Worm (Caenorhabditis elegans) whole organism, L4 larva: ENCODE data around the gene flcn-1.

ENCODE experiments used
- F10B5.3 ChIP-seq: sonication (generic microtip); optimal IDR thresholded peaks from 2 replicates; lab custom pipeline; 2016; ENCODE audit warnings: mild to moderate bottlenecking, missing genetic modification characterization, missing compliant biosample characterization
- F44E2.7 ChIP-seq: fragments of 200-800 bp; sonication (Bioruptor generic); IDR thresholded peaks from 2 replicates; pipeline ENCODE4 v2.1.2; 2022; ENCODE audit warnings: missing genetic modification characterization, missing compliant biosample characterization
- T20F7.1 ChIP-seq: fragments of 200-800 bp; sonication (Bioruptor generic); optimal IDR thresholded peaks from 2 replicates; lab custom pipeline; 2018; ENCODE audit warnings: mild to moderate bottlenecking, missing genetic modification characterization, missing compliant biosample characterization
- Y105C5A.15 ChIP-seq: fragments of 200-800 bp; sonication (Bioruptor generic); IDR thresholded peaks from 2 replicates; pipeline ENCODE4 v1.3.6; 2022; ENCODE audit warnings: missing genetic modification characterization, missing compliant biosample characterization
- Y48G9A.11 ChIP-seq: fragments of 200-800 bp; sonication (Bioruptor generic); IDR thresholded peaks from 2 replicates; pipeline ENCODE4 v1.3.6; 2022; ENCODE audit warnings: missing genetic modification reagents, missing genetic modification characterization, missing compliant biosample characterization
- Y75B8A.6 ChIP-seq: fragments of 200-800 bp; sonication (Bioruptor generic); IDR thresholded peaks from 2 replicates; pipeline ENCODE4 v1.3.6; 2022; ENCODE audit warnings: missing genetic modification reagents, missing genetic modification characterization, missing compliant biosample characterization
- ZK337.2 ChIP-seq: fragments of 200-800 bp; sonication (Bioruptor generic); IDR thresholded peaks from 2 replicates; pipeline ENCODE4 v1.3.6; 2022; ENCODE audit warnings: missing genetic modification reagents, missing genetic modification characterization, missing compliant biosample characterization
- ZK546.5 ChIP-seq, 2 experiments: sonication (generic microtip); optimal IDR thresholded peaks; 2 replicates each; lab custom pipeline; 2017; ENCODE audit warnings: missing biosample characterization in 2 of 2, missing genetic modification characterization in 2 of 2
- aha-1 ChIP-seq: fragments of 150-350 bp; peaks from one replicate; lab custom pipeline; 2014; ENCODE audit warnings: missing biosample characterization, missing genetic modification characterization
- aly-2 ChIP-seq: sonication (generic microtip); optimal IDR thresholded peaks from 2 replicates; lab custom pipeline; 2018; ENCODE audit warnings: missing biosample characterization, missing genetic modification characterization
- arid-1 ChIP-seq: fragments of 200-800 bp; sonication (Bioruptor generic); conservative IDR thresholded peaks from 2 replicates; pipeline ENCODE4 v1.3.6; 2022; ENCODE audit warnings: missing genetic modification reagents, missing genetic modification characterization, missing compliant biosample characterization
- ceh-62 ChIP-seq: sonication (generic microtip); optimal IDR thresholded peaks from 2 replicates; lab custom pipeline; 2017; ENCODE audit warnings: missing biosample characterization, missing genetic modification characterization
- ceh-82 ChIP-seq: sonication (generic microtip); optimal IDR thresholded peaks from 2 replicates; lab custom pipeline; 2017; ENCODE audit warnings: missing biosample characterization, missing genetic modification characterization
- ces-1 ChIP-seq: fragments of 150-350 bp; sonication (generic microtip); optimal IDR thresholded peaks from 4 replicates; lab custom pipeline; 2014; ENCODE audit warnings: missing biosample characterization, missing genetic modification reagents, missing genetic modification characterization
- cey-2 ChIP-seq: sonication (generic microtip); optimal IDR thresholded peaks from 3 replicates; lab custom pipeline; 2017; ENCODE audit warnings: missing genetic modification characterization, mild to moderate bottlenecking, missing compliant biosample characterization, antibody characterized with exemption, borderline replicate concordance; ENCODE audit not compliant: insufficient read depth
- ctbp-1 ChIP-seq: fragments of 200-800 bp; sonication (Bioruptor generic); IDR thresholded peaks from 2 replicates; pipeline ENCODE4 v1.3.6; 2022; ENCODE audit warnings: missing genetic modification reagents, missing genetic modification characterization, missing compliant biosample characterization
- daf-12 ChIP-seq: fragments of 150-350 bp; optimal IDR thresholded peaks from 2 replicates; lab custom pipeline; 2014; ENCODE audit warnings: missing biosample characterization, missing genetic modification reagents, missing genetic modification characterization
- dmd-6 ChIP-seq: fragments of 200-800 bp; sonication (Bioruptor generic); IDR thresholded peaks from 2 replicates; pipeline ENCODE4 v1.3.6; 2022; ENCODE audit warnings: missing genetic modification reagents, missing genetic modification characterization, missing compliant biosample characterization
- dmd-8 ChIP-seq: fragments of 200-800 bp; sonication (Bioruptor generic); IDR thresholded peaks from 2 replicates; pipeline ENCODE4 v1.3.6; 2022; ENCODE audit warnings: missing genetic modification characterization, missing compliant biosample characterization
- dve-1 ChIP-seq: sonication (generic microtip); optimal IDR thresholded peaks from 2 replicates; lab custom pipeline; 2017; ENCODE audit warnings: antibody characterized with exemption, mild to moderate bottlenecking, missing genetic modification characterization, missing compliant biosample characterization; ENCODE audit not compliant: insufficient read depth
- egl-43 ChIP-seq: fragments of 200-800 bp; sonication (Bioruptor generic); IDR thresholded peaks from 2 replicates; pipeline ENCODE4 v1.3.6; 2022; ENCODE audit warnings: missing genetic modification reagents, missing genetic modification characterization, missing compliant biosample characterization
- fkh-10 ChIP-seq: fragments of 150-350 bp; optimal IDR thresholded peaks from 2 replicates; lab custom pipeline; 2014; ENCODE audit warnings: missing biosample characterization, missing genetic modification reagents, missing genetic modification characterization
- fos-1 ChIP-seq: fragments of 150-350 bp; optimal IDR thresholded peaks from 2 replicates; lab custom pipeline; 2014; ENCODE audit warnings: missing biosample characterization, missing genetic modification characterization
- hif-1 ChIP-seq, 2 experiments: sonication (generic microtip); optimal IDR thresholded peaks; 2 replicates each; lab custom pipeline; 2016 to 2017; ENCODE audit warnings: missing compliant biosample characterization in 2 of 2, missing genetic modification characterization in 2 of 2, missing genetic modification reagents in 2 of 2, missing genotype in 2 of 2, mild to moderate bottlenecking in 1 of 2
- hlh-11 ChIP-seq: fragments of 200-800 bp; sonication (Bioruptor generic); optimal IDR thresholded peaks from 2 replicates; lab custom pipeline; 2018; ENCODE audit warnings: mild to moderate bottlenecking, missing genetic modification characterization, missing compliant biosample characterization
- lim-7 ChIP-seq: fragments of 200-800 bp; sonication (Bioruptor generic); IDR thresholded peaks from 2 replicates; pipeline ENCODE4 v1.3.6; 2022; ENCODE audit warnings: missing genetic modification characterization, missing compliant biosample characterization
- lin-13 ChIP-seq: fragments of 150-350 bp; optimal IDR thresholded peaks from 2 replicates; lab custom pipeline; 2014; ENCODE audit warnings: missing biosample characterization, missing genetic modification reagents, missing genetic modification characterization
- lin-15B ChIP-seq: fragments of 150-350 bp; sonication (generic microtip); optimal IDR thresholded peaks from 3 replicates; lab custom pipeline; 2014; ENCODE audit warnings: missing biosample characterization, missing genetic modification characterization
- lin-39 ChIP-seq: fragments of 150-350 bp; optimal IDR thresholded peaks from 2 replicates; lab custom pipeline; 2014; ENCODE audit warnings: missing biosample characterization, missing genetic modification reagents, missing genetic modification characterization
- madf-5 ChIP-seq, 2 experiments: fragments of 200-800 bp; sonication (Bioruptor generic); IDR thresholded peaks; 2 replicates each; pipeline ENCODE4 v1.3.6; 2022; ENCODE audit warnings: missing compliant biosample characterization in 2 of 2, missing genetic modification characterization in 2 of 2
- madf-9 ChIP-seq: fragments of 200-800 bp; sonication (Bioruptor generic); conservative IDR thresholded peaks from 2 replicates; pipeline ENCODE4 v1.3.6; 2022; ENCODE audit warnings: missing genetic modification reagents, missing genetic modification characterization, missing compliant biosample characterization
- mes-2 ChIP-seq: sonication (generic microtip); optimal IDR thresholded peaks from 2 replicates; lab custom pipeline; 2016; ENCODE audit warnings: missing genotype, mild to moderate bottlenecking, missing genetic modification characterization, missing compliant biosample characterization; ENCODE audit not compliant: poor library complexity, severe bottlenecking
- mxl-3 ChIP-seq: fragments of 200-800 bp; sonication (Bioruptor generic); optimal IDR thresholded peaks from 2 replicates; lab custom pipeline; 2018; ENCODE audit warnings: mild to moderate bottlenecking, missing genetic modification characterization, missing compliant biosample characterization
- nhr-102 ChIP-seq: sonication (generic microtip); optimal IDR thresholded peaks from 2 replicates; lab custom pipeline; 2016; ENCODE audit warnings: mild to moderate bottlenecking, missing genetic modification characterization, moderate library complexity, missing compliant biosample characterization
- nhr-11 ChIP-seq: fragments of 150-350 bp; optimal IDR thresholded peaks from 2 replicates; lab custom pipeline; 2014; ENCODE audit warnings: missing biosample characterization, missing genetic modification characterization
- nhr-237 ChIP-seq: sonication (generic microtip); optimal IDR thresholded peaks from 2 replicates; lab custom pipeline; 2017; ENCODE audit warnings: missing biosample characterization, missing genetic modification characterization
- nhr-28 ChIP-seq: fragments of 150-350 bp; optimal IDR thresholded peaks from 2 replicates; lab custom pipeline; 2014; ENCODE audit warnings: missing biosample characterization, missing genetic modification characterization
- nhr-48 ChIP-seq: sonication (generic microtip); optimal IDR thresholded peaks from 2 replicates; lab custom pipeline; 2016; ENCODE audit warnings: mild to moderate bottlenecking, missing genetic modification characterization, missing compliant biosample characterization
- nhr-76 ChIP-seq: fragments of 150-350 bp; optimal IDR thresholded peaks from 2 replicates; lab custom pipeline; 2014; ENCODE audit warnings: missing biosample characterization, missing genetic modification characterization
- nhr-77 ChIP-seq: fragments of 150-350 bp; optimal IDR thresholded peaks from 2 replicates; lab custom pipeline; 2014; ENCODE audit warnings: missing biosample characterization, missing genetic modification characterization
- php-3 ChIP-seq: fragments of 200-800 bp; sonication (Bioruptor generic); IDR thresholded peaks from 2 replicates; pipeline ENCODE4 v1.3.6; 2022; ENCODE audit warnings: missing genetic modification reagents, missing genetic modification characterization, missing compliant biosample characterization
- saeg-2 ChIP-seq: fragments of 200-800 bp; sonication (Bioruptor generic); IDR thresholded peaks from 2 replicates; pipeline ENCODE4 v1.3.6; 2022; ENCODE audit warnings: missing genetic modification reagents, missing genetic modification characterization, missing compliant biosample characterization
- sdz-12 ChIP-seq: fragments of 200-800 bp; sonication (Bioruptor generic); optimal IDR thresholded peaks from 2 replicates; lab custom pipeline; 2018; ENCODE audit warnings: mild to moderate bottlenecking, missing genetic modification characterization, missing compliant biosample characterization
- set-16 ChIP-seq: fragments of 200-800 bp; sonication (Bioruptor generic); IDR thresholded peaks from 2 replicates; pipeline ENCODE4 v1.3.6; 2022; ENCODE audit warnings: missing genetic modification reagents, missing genetic modification characterization, missing compliant biosample characterization
- spr-1 ChIP-seq: sonication (generic microtip); optimal IDR thresholded peaks from 2 replicates; lab custom pipeline; 2016; ENCODE audit warnings: mild to moderate bottlenecking, missing genetic modification characterization, missing compliant biosample characterization
- tag-97 ChIP-seq: fragments of 200-800 bp; sonication (Bioruptor generic); IDR thresholded peaks from 2 replicates; pipeline ENCODE4 v1.3.6; 2022; ENCODE audit warnings: missing genetic modification characterization, missing compliant biosample characterization
- tra-1 ChIP-seq: fragments of 200-800 bp; sonication (Bioruptor generic); IDR thresholded peaks from 2 replicates; pipeline ENCODE4 v1.3.6; 2022; ENCODE audit warnings: missing genetic modification reagents, missing genetic modification characterization, missing compliant biosample characterization
- unc-130 ChIP-seq: sonication (generic microtip); optimal IDR thresholded peaks from 2 replicates; lab custom pipeline; 2016; ENCODE audit warnings: missing genetic modification reagents, missing genetic modification characterization, missing compliant biosample characterization
- zag-1 ChIP-seq: fragments of 150-350 bp; optimal IDR thresholded peaks from 2 replicates; lab custom pipeline; 2014; ENCODE audit warnings: missing biosample characterization, missing genetic modification characterization
- zip-11 ChIP-seq: fragments of 200-800 bp; sonication (Bioruptor generic); IDR thresholded peaks from 2 replicates; pipeline ENCODE4 v1.3.6; 2022; ENCODE audit warnings: missing genetic modification characterization, missing compliant biosample characterization
- ztf-7 ChIP-seq: fragments of 150-350 bp; optimal IDR thresholded peaks from 2 replicates; lab custom pipeline; 2014; ENCODE audit warnings: missing biosample characterization, missing genetic modification characterization

Gene flcn-1

ce11 chrII:6898017-6898779, 30.4 kb upstream of the flcn-1 start, which contains the start of gene hrpl-1:
Gene hrpl-1, plus strand, starts transcription at chrII:6898729.
- TF ChIP-seq dmd-8 (GFP tag; lab: Robert Waterston, UW) (0 out of 2 replicates have a peak, but pooled peaks have one; percentile 42), nhr-11 (tag; lab: Kevin White, UChicago) (no peak), hif-1 (tag; optimal IDR thresholded peaks at IDR 0.05; lab: Kevin White, UChicago) (no peak), dmd-6 (peak; percentile 30; the same call in 1 of the 2 replicates), arid-1 (0 out of 2 replicates have a peak, but pooled peaks have one; percentile 26), nhr-77 (tag; lab: Kevin White, UChicago) (no peak), lin-13 (GFP tag; lab: Kevin White, UChicago) (no peak), nhr-102 (tag; lab: Kevin White, UChicago) (no peak), F44E2.7 (GFP tag; lab: Robert Waterston, UW) (no peak), tra-1 (no peak), daf-12 (tag; lab: Kevin White, UChicago) (no peak), nhr-28 (tag; lab: Kevin White, UChicago) (peak; percentile 0), Y48G9A.11 (GFP tag; lab: Robert Waterston, UW) (no peak), madf-5 (GFP tag; IDR thresholded peaks at IDR 0.05; lab: Robert Waterston, UW) (no peak), tag-97 (GFP tag; lab: Robert Waterston, UW) (no peak), unc-130 (GFP tag; lab: Kevin White, UChicago) (no peak), saeg-2 (no peak), fkh-10 (no peak), Y105C5A.15 (GFP tag; lab: Robert Waterston, UW) (no peak), mes-2 (tag; lab: Kevin White, UChicago) (peak; percentile 61), ceh-62 (tag; lab: Kevin White, UChicago) (no peak), zag-1 (no peak), ZK337.2 (GFP tag; lab: Robert Waterston, UW) (no peak), T20F7.1 (GFP tag; lab: Kevin White, UChicago) (peak; percentile 85), nhr-237 (tag; lab: Kevin White, UChicago) (no peak), hlh-11 (tag; lab: Kevin White, UChicago) (peak; percentile 3), cey-2 (no peak), madf-9 (GFP tag; lab: Robert Waterston, UW) (no peak), zip-11 (no peak), nhr-76 (tag; lab: Kevin White, UChicago) (no peak), lin-39 (tag; lab: Kevin White, UChicago) (no peak), dve-1 (tag; lab: Kevin White, UChicago) (peak; percentile 33), ceh-82 (tag; lab: Kevin White, UChicago) (no peak), lim-7 (peak; percentile 69), fos-1 (no peak), nhr-48 (tag; lab: Kevin White, UChicago) (no peak), F10B5.3 (tag; lab: Kevin White, UChicago) (no peak), aha-1 (peak; percentile 41), spr-1 (tag; lab: Kevin White, UChicago) (no peak), ZK546.5 (tag; optimal IDR thresholded peaks at IDR 0.05; lab: Kevin White, UChicago) (no peak), mxl-3 (GFP tag; lab: Kevin White, UChicago) (no peak), ces-1 (GFP tag; lab: Kevin White, UChicago) (no peak), egl-43 (GFP tag; lab: Robert Waterston, UW) (peak; percentile 71), ztf-7 (tag; lab: Kevin White, UChicago) (no peak), set-16 (GFP tag; lab: Robert Waterston, UW) (no peak), Y75B8A.6 (no peak), lin-15B (tag; lab: Kevin White, UChicago) (no peak), sdz-12 (GFP tag; lab: Kevin White, UChicago) (no peak), ctbp-1 (GFP tag; lab: Robert Waterston, UW) (peak; percentile 61), aly-2 (no peak), php-3 (GFP tag; lab: Robert Waterston, UW) (0 out of 2 replicates have a peak, but pooled peaks have one; percentile 10)
